Worm (Caenorhabditis elegans): ENCODE measurements around the gene gpa-8.

The gpa-8 gene

ce11 chrV:12640384-12640783, at the start of gene gpa-8:
Gene gpa-8, minus strand, starts transcription at chrV:12640484.
- TF ChIP-seq nhr-28 (tag; optimal IDR thresholded peaks at IDR 0.05): no peak
- no peak for TF ChIP-seq sea-2 (GFP tag; optimal IDR thresholded peaks at IDR 0.05)
- TF ChIP-seq lin-15B (tag; optimal IDR thresholded peaks at IDR 0.05): no peak
- no peak for TF ChIP-seq nhr-67 (tag; optimal IDR thresholded peaks at IDR 0.05)
- no peak for TF ChIP-seq ama-1 (optimal IDR thresholded peaks at IDR 0.05)
- TF ChIP-seq nhr-76 (tag; optimal IDR thresholded peaks at IDR 0.05): no peak
- no peak for TF ChIP-seq tbx-2 (tag; optimal IDR thresholded peaks at IDR 0.05)
- TF ChIP-seq ZK546.5 (tag; optimal IDR thresholded peaks at IDR 0.05): no peak
- TF ChIP-seq elt-1 (tag; optimal IDR thresholded peaks at IDR 0.05): no peak
- TF ChIP-seq jun-1 (tag; optimal IDR thresholded peaks at IDR 0.05): no peak

ce11 chrV:12683205-12683604, 42.9 kb upstream of the gpa-8 start:
- TF ChIP-seq nhr-76 (tag; optimal IDR thresholded peaks at IDR 0.05): no peak

ce11 chrV:12679807-12680206, 39.5 kb upstream of the gpa-8 start, which contains the start of gene frpr-15:
Gene frpr-15, plus strand, starts transcription at chrV:12680107.
- TF ChIP-seq ceh-28 (tag; optimal IDR thresholded peaks at IDR 0.05) (no peak), elt-1 (tag; optimal IDR thresholded peaks at IDR 0.05) (no peak), lsy-12 (tag; optimal IDR thresholded peaks at IDR 0.05) (no peak)

ce11 chrV:12679292-12679691, 39.0 kb upstream of the gpa-8 start:
- TF ChIP-seq nhr-28 (tag; optimal IDR thresholded peaks at IDR 0.05) (no peak), nhr-23 (tag; optimal IDR thresholded peaks at IDR 0.05) (no peak), ztf-4 (tag; optimal IDR thresholded peaks at IDR 0.05) (no peak), jun-1 (tag; optimal IDR thresholded peaks at IDR 0.05) (no peak), mml-1 (tag; optimal IDR thresholded peaks at IDR 0.05) (no peak), lin-15B (tag; optimal IDR thresholded peaks at IDR 0.05) (no peak), fos-1 (tag; optimal IDR thresholded peaks at IDR 0.05) (no peak)

- TF ChIP-seq fos-1 (tag; optimal IDR thresholded peaks at IDR 0.05) (no peak), fkh-10 (GFP tag; optimal IDR thresholded peaks at IDR 0.05) (peak; percentile 57)
Observed at ce11 chrV:12676299-12676698, 36.0 kb upstream of the gpa-8 start.

- TF ChIP-seq fkh-10 (GFP tag; optimal IDR thresholded peaks at IDR 0.05) (peak; percentile 81), nhr-237 (tag; optimal IDR thresholded peaks at IDR 0.05) (no peak)
Observed at ce11 chrV:12673745-12674144, 33.5 kb upstream of the gpa-8 start.

ce11 chrV:12670607-12671006, 30.3 kb upstream of the gpa-8 start, which contains the start of gene srx-116:
Gene srx-116, plus strand, starts transcription at chrV:12670907.
- TF ChIP-seq nhr-12 (tag; optimal IDR thresholded peaks at IDR 0.05): no peak

- no peak for TF ChIP-seq pqm-1 (tag; optimal IDR thresholded peaks at IDR 0.05)
- no peak for TF ChIP-seq mml-1 (tag; optimal IDR thresholded peaks at IDR 0.05)
- TF ChIP-seq hmg-11 (tag; optimal IDR thresholded peaks at IDR 0.05): no peak
- no peak for TF ChIP-seq ZK546.5 (tag; optimal IDR thresholded peaks at IDR 0.05)
- no peak for TF ChIP-seq daf-12 (tag; optimal IDR thresholded peaks at IDR 0.05)
- no peak for TF ChIP-seq egl-27 (tag; optimal IDR thresholded peaks at IDR 0.05)
Observed at ce11 chrV:12667926-12668325, 27.6 kb upstream of the gpa-8 start, which contains the start of gene W05B10.4. Gene W05B10.4, plus strand, starts transcription at chrV:12668226.

- TF ChIP-seq aly-2 (tag; optimal IDR thresholded peaks at IDR 0.05) (no peak), nhr-43 (tag; optimal IDR thresholded peaks at IDR 0.05; ENCODE audit: poor library complexity, severe bottlenecking) (no peak), nhr-77 (tag; optimal IDR thresholded peaks at IDR 0.05) (no peak), lin-15B (tag; optimal IDR thresholded peaks at IDR 0.05) (no peak), ceh-16 (tag; optimal IDR thresholded peaks at IDR 0.05) (no peak), nhr-76 (tag; optimal IDR thresholded peaks at IDR 0.05) (no peak)
Observed at ce11 chrV:12667397-12667796, 27.1 kb upstream of the gpa-8 start.

Data from whole organism, L3 larva.